Worm (Caenorhabditis elegans) whole organism, midembryonic: ENCODE data around the gene lnkn-1.

Experiments
- T22C8.4 ChIP-seq: fragments of 200-800 bp; sonication (Bioruptor generic); IDR thresholded peaks from 2 replicates; pipeline ENCODE4 v1.3.6; 2022; ENCODE audit warnings: missing genetic modification characterization, missing compliant biosample characterization
- cog-1 ChIP-seq: sonication (generic microtip); optimal IDR thresholded peaks from 2 replicates; lab custom pipeline; 2016; ENCODE audit warnings: missing genetic modification characterization, missing compliant biosample characterization
- flt-1 ChIP-seq: fragments of 200-800 bp; sonication (Bioruptor generic); IDR thresholded peaks from 2 replicates; pipeline ENCODE4 v1.3.6; 2022; ENCODE audit warnings: missing genetic modification characterization, missing compliant biosample characterization
- klf-2 ChIP-seq: fragments of 200-800 bp; sonication (Bioruptor generic); conservative IDR thresholded peaks from 2 replicates; pipeline ENCODE4 v1.3.6; 2022; ENCODE audit warnings: missing genetic modification reagents, missing genetic modification characterization, missing compliant biosample characterization
- med-1 ChIP-seq: sonication (generic microtip); optimal IDR thresholded peaks from 2 replicates; lab custom pipeline; 2017; ENCODE audit warnings: missing genetic modification characterization, mild to moderate bottlenecking, missing compliant biosample characterization, antibody characterized with exemption, missing genetic modification reagents; ENCODE audit not compliant: insufficient read depth
- ref-1 ChIP-seq: fragments of 200-800 bp; sonication (Bioruptor generic); conservative IDR thresholded peaks from 2 replicates; pipeline ENCODE4 v1.3.6; 2022; ENCODE audit warnings: missing genetic modification reagents, missing genetic modification characterization, missing compliant biosample characterization
- tab-1 ChIP-seq: fragments of 200-800 bp; sonication (Bioruptor generic); IDR thresholded peaks from 2 replicates; pipeline ENCODE4 v1.3.6; 2022; ENCODE audit warnings: missing genetic modification characterization, missing compliant biosample characterization
- ztf-23 ChIP-seq: fragments of 200-800 bp; sonication (Bioruptor generic); IDR thresholded peaks from 2 replicates; pipeline ENCODE4 v1.3.6; 2022; ENCODE audit warnings: missing genetic modification reagents, missing genetic modification characterization, missing compliant biosample characterization
- ztf-29 ChIP-seq: fragments of 200-800 bp; sonication (Bioruptor generic); IDR thresholded peaks from 2 replicates; pipeline ENCODE4 v1.3.6; 2022; ENCODE audit warnings: missing genetic modification reagents, missing genetic modification characterization, missing compliant biosample characterization

lnkn-1 gene

DNA sequence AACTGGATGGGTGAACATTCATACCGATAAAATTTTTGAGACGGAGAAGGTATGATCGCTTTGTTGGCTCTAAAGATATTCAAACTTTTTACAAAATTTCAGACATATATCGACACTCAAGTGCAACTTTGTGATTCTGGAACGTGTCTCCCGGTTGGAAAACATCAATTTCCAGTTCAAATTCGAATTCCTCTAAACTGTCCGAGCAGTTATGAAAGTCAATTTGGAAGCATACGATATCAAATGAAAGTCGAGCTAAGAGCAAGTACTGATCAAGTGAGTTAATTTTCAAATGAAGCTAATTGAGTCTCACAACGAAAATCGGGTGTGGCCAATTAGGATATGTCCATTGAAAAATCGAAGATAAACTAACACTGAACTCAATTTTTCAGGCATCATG, 44.3 kb downstream of the lnkn-1 start:
- no peak for TF ChIP-seq ztf-23 (GFP tag; lab: Robert Waterston, UW)
- no peak for TF ChIP-seq tab-1 (GFP tag; lab: Robert Waterston, UW)
- TF ChIP-seq T22C8.4, result no peak
- TF ChIP-seq flt-1 (GFP tag; lab: Robert Waterston, UW), result no peak
- no peak for TF ChIP-seq cog-1 (tag; lab: Kevin White, UChicago)
- no peak for TF ChIP-seq ref-1 (GFP tag; lab: Robert Waterston, UW)
- no peak for TF ChIP-seq klf-2 (GFP tag; lab: Robert Waterston, UW)
- TF ChIP-seq med-1 (GFP tag; lab: Kevin White, UChicago), result no peak
- TF ChIP-seq ztf-29 (GFP tag; lab: Robert Waterston, UW), result no peak

DNA sequence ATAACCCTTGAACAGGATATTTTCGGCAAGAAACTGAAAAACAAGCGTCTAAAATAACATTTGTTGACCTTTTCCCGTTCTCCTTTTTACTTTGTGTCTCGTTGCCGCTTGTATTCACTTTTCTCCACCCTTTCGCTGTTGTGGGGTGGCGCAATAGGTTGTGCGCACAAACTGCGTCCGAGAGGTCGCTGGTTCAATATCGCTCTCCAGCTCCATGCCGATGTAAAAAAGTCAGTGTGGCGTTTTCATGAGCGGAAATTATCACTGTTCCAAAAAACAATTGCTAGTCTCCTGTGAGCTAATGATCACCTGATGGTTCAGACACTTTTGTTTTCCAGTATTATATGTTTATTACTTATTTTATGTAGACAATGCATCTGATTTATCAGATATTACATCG, 47.5 kb downstream of the lnkn-1 start:
- TF ChIP-seq ztf-23 (GFP tag; lab: Robert Waterston, UW) (peak; percentile 95), klf-2 (GFP tag; lab: Robert Waterston, UW) (peak; percentile 92), tab-1 (GFP tag; lab: Robert Waterston, UW) (peak; percentile 93), med-1 (GFP tag; lab: Kevin White, UChicago) (peak; percentile 54), ztf-29 (GFP tag; lab: Robert Waterston, UW) (peak; percentile 94), flt-1 (GFP tag; lab: Robert Waterston, UW) (peak; percentile 96), cog-1 (tag; lab: Kevin White, UChicago) (peak; percentile 91), T22C8.4 (peak; percentile 87), ref-1 (GFP tag; lab: Robert Waterston, UW) (peak; percentile 89)
